Fruit fly (Drosophila melanogaster) whole organism, pupa: ENCODE results near the gene CG34117.

Experiments used
- CG12605 ChIP-seq: fragments of 200-800 bp; sonication (Bioruptor generic); IDR thresholded peaks from 2 replicates; pipeline ENCODE4 v1.3.6; 2022; ENCODE audit warnings: missing biosample characterization, missing genetic modification characterization
- CG32121 ChIP-seq: fragments of 200-800 bp; sonication (Bioruptor generic); IDR thresholded peaks from 2 replicates; pipeline ENCODE4 v1.3.6; 2022; ENCODE audit warnings: missing biosample characterization, missing genetic modification characterization
- CG4496 ChIP-seq: fragments of 200-800 bp; sonication (Bioruptor generic); IDR thresholded peaks from 3 replicates; pipeline ENCODE4 v1.3.6; 2022; ENCODE audit warnings: missing biosample characterization, missing genetic modification characterization
- CG8159 ChIP-seq: fragments of 200-800 bp; sonication (Bioruptor generic); optimal IDR thresholded peaks from 3 replicates; lab custom pipeline; 2018; ENCODE audit warnings: missing biosample characterization, mild to moderate bottlenecking, missing genetic modification characterization, moderate library complexity
- CG8301 ChIP-seq: fragments of 200-800 bp; sonication (Bioruptor generic); optimal IDR thresholded peaks from 2 replicates; lab custom pipeline; 2018; ENCODE audit warnings: missing biosample characterization, mild to moderate bottlenecking, missing genetic modification characterization
- D1 ChIP-seq: fragments of 200-800 bp; sonication (Bioruptor generic); optimal IDR thresholded peaks from 2 replicates; lab custom pipeline; 2018; ENCODE audit warnings: missing biosample characterization, mild to moderate bottlenecking, missing genetic modification characterization, moderate library complexity
- Ets98B ChIP-seq: fragments of 200-800 bp; sonication (Bioruptor generic); IDR thresholded peaks from 2 replicates; pipeline ENCODE4 v1.3.6; 2022; ENCODE audit warnings: missing biosample characterization, missing genetic modification characterization
- Pif1A ChIP-seq: fragments of 200-800 bp; sonication (Bioruptor generic); optimal IDR thresholded peaks from 3 replicates; lab custom pipeline; 2016; ENCODE audit warnings: missing biosample characterization, missing genetic modification characterization
- Pif1B ChIP-seq: fragments of 200-800 bp; sonication (Bioruptor generic); optimal IDR thresholded peaks from 3 replicates; lab custom pipeline; 2016; ENCODE audit warnings: missing biosample characterization, missing genetic modification characterization
- fd96Ca ChIP-seq: fragments of 200-800 bp; sonication (Bioruptor generic); IDR thresholded peaks from 3 replicates; pipeline ENCODE4 v1.3.6; 2022; ENCODE audit warnings: missing biosample characterization, missing genetic modification characterization
- gl ChIP-seq: fragments of 200-800 bp; sonication (Bioruptor generic); optimal IDR thresholded peaks from 2 replicates; lab custom pipeline; 2018; ENCODE audit warnings: missing biosample characterization, mild to moderate bottlenecking, missing genetic modification characterization
- rn ChIP-seq: fragments of 200-800 bp; sonication (Bioruptor generic); IDR thresholded peaks from 2 replicates; pipeline ENCODE4 v1.3.6; 2022; ENCODE audit warnings: missing biosample characterization, missing genetic modification characterization

dm6 chr3R:9433270-9433669, 33.4 kb upstream of the CG34117 start:
- TF ChIP-seq Pif1A (no peak), rn (GFP tag; lab: Robert Waterston, UW) (no peak), gl (tag; lab: Kevin White, UChicago) (no peak), fd96Ca (GFP tag; lab: Robert Waterston, UW) (no peak), CG8301 (tag; lab: Kevin White, UChicago) (no peak), Pif1B (GFP tag; lab: Kevin White, UChicago) (no peak), CG32121 (GFP tag; lab: Robert Waterston, UW) (no peak), D1 (tag; lab: Kevin White, UChicago) (no peak), CG8159 (tag; lab: Kevin White, UChicago) (no peak), Ets98B (no peak), CG12605 (no peak), CG4496 (GFP tag; lab: Robert Waterston, UW) (no peak)
